Worm (Caenorhabditis elegans) whole organism, L4 larva: ENCODE data around the gene smc-5.
A peak's percentile ranks its signal among the peaks of the same experiment; 100 is the strongest.

ENCODE experiments used
- F44E2.7 ChIP-seq: fragments of 200-800 bp; sonication (Bioruptor generic); IDR thresholded peaks from 2 replicates; pipeline ENCODE4 v2.1.2; 2022; ENCODE audit warnings: missing genetic modification characterization, missing compliant biosample characterization
- Y5F2A.4 ChIP-seq: fragments of 200-800 bp; sonication (Bioruptor generic); optimal IDR thresholded peaks from 2 replicates; lab custom pipeline; 2018; ENCODE audit warnings: mild to moderate bottlenecking, missing genetic modification characterization, missing compliant biosample characterization
- ZK337.2 ChIP-seq: fragments of 200-800 bp; sonication (Bioruptor generic); IDR thresholded peaks from 2 replicates; pipeline ENCODE4 v1.3.6; 2022; ENCODE audit warnings: missing genetic modification reagents, missing genetic modification characterization, missing compliant biosample characterization
- aha-1 ChIP-seq: fragments of 150-350 bp; peaks from one replicate; lab custom pipeline; 2014; ENCODE audit warnings: missing biosample characterization, missing genetic modification characterization
- aly-2 ChIP-seq: sonication (generic microtip); optimal IDR thresholded peaks from 2 replicates; lab custom pipeline; 2018; ENCODE audit warnings: missing biosample characterization, missing genetic modification characterization
- ceh-28 ChIP-seq: fragments of 150-350 bp; optimal IDR thresholded peaks from 2 replicates; lab custom pipeline; 2014; ENCODE audit warnings: missing biosample characterization, missing genetic modification reagents, missing genetic modification characterization
- ceh-62 ChIP-seq: sonication (generic microtip); optimal IDR thresholded peaks from 2 replicates; lab custom pipeline; 2017; ENCODE audit warnings: missing biosample characterization, missing genetic modification characterization
- ces-1 ChIP-seq: fragments of 150-350 bp; sonication (generic microtip); optimal IDR thresholded peaks from 4 replicates; lab custom pipeline; 2014; ENCODE audit warnings: missing biosample characterization, missing genetic modification reagents, missing genetic modification characterization
- daf-16 ChIP-seq, 3 experiments: sonication (generic microtip); optimal IDR thresholded peaks; 2 replicates each; lab custom pipeline; 2016 to 2017; ENCODE audit warnings: missing genetic modification characterization in 3 of 3, missing genetic modification reagents in 3 of 3, mild to moderate bottlenecking in 2 of 3, missing compliant biosample characterization in 2 of 3, missing biosample characterization in 1 of 3, moderate library complexity in 1 of 3
- dmd-6 ChIP-seq: fragments of 200-800 bp; sonication (Bioruptor generic); IDR thresholded peaks from 2 replicates; pipeline ENCODE4 v1.3.6; 2022; ENCODE audit warnings: missing genetic modification reagents, missing genetic modification characterization, missing compliant biosample characterization
- dmd-9 ChIP-seq: fragments of 200-800 bp; sonication (Bioruptor generic); IDR thresholded peaks from 2 replicates; pipeline ENCODE4 v1.3.6; 2022; ENCODE audit warnings: missing genetic modification reagents, missing genetic modification characterization, missing compliant biosample characterization
- dpl-1 ChIP-seq: fragments of 150-350 bp; optimal IDR thresholded peaks from 2 replicates; lab custom pipeline; 2014; ENCODE audit warnings: missing biosample characterization, missing genetic modification reagents, missing genetic modification characterization
- duxl-1 ChIP-seq: sonication (generic microtip); optimal IDR thresholded peaks from 2 replicates; lab custom pipeline; 2016; ENCODE audit warnings: mild to moderate bottlenecking, missing genetic modification characterization, moderate library complexity, missing compliant biosample characterization; ENCODE audit not compliant: poor library complexity
- dve-1 ChIP-seq: sonication (generic microtip); optimal IDR thresholded peaks from 2 replicates; lab custom pipeline; 2017; ENCODE audit warnings: antibody characterized with exemption, mild to moderate bottlenecking, missing genetic modification characterization, missing compliant biosample characterization; ENCODE audit not compliant: insufficient read depth
- egl-27 ChIP-seq: sonication (generic microtip); optimal IDR thresholded peaks from 3 replicates; lab custom pipeline; 2017; ENCODE audit warnings: missing biosample characterization, missing genetic modification reagents, missing genetic modification characterization
- egl-43 ChIP-seq: fragments of 200-800 bp; sonication (Bioruptor generic); IDR thresholded peaks from 2 replicates; pipeline ENCODE4 v1.3.6; 2022; ENCODE audit warnings: missing genetic modification reagents, missing genetic modification characterization, missing compliant biosample characterization
- fos-1 ChIP-seq: fragments of 150-350 bp; optimal IDR thresholded peaks from 2 replicates; lab custom pipeline; 2014; ENCODE audit warnings: missing biosample characterization, missing genetic modification characterization
- hlh-11 ChIP-seq: fragments of 200-800 bp; sonication (Bioruptor generic); optimal IDR thresholded peaks from 2 replicates; lab custom pipeline; 2018; ENCODE audit warnings: mild to moderate bottlenecking, missing genetic modification characterization, missing compliant biosample characterization
- hlh-30 ChIP-seq: sonication (generic microtip); optimal IDR thresholded peaks from 2 replicates; lab custom pipeline; 2017; ENCODE audit warnings: antibody characterized with exemption, mild to moderate bottlenecking, missing genetic modification characterization, missing compliant biosample characterization; ENCODE audit not compliant: insufficient read depth
- jun-1 ChIP-seq: fragments of 150-350 bp; optimal IDR thresholded peaks from 2 replicates; lab custom pipeline; 2014; ENCODE audit warnings: missing biosample characterization, missing genetic modification reagents, missing genetic modification characterization
- lim-7 ChIP-seq: fragments of 200-800 bp; sonication (Bioruptor generic); IDR thresholded peaks from 2 replicates; pipeline ENCODE4 v1.3.6; 2022; ENCODE audit warnings: missing genetic modification characterization, missing compliant biosample characterization
- lin-29 ChIP-seq: fragments of 200-800 bp; sonication (Bioruptor generic); IDR thresholded peaks from 2 replicates; pipeline ENCODE4 v1.3.6; 2022; ENCODE audit warnings: missing genetic modification reagents, missing genetic modification characterization, missing compliant biosample characterization
- lin-38 ChIP-seq: fragments of 200-800 bp; sonication (Bioruptor generic); IDR thresholded peaks from 2 replicates; pipeline ENCODE4 v1.3.6; 2022; ENCODE audit warnings: missing genetic modification reagents, missing genetic modification characterization, missing compliant biosample characterization
- lsy-2 ChIP-seq, 2 experiments: fragments of 150-350 bp in 1 of 2; sonication (generic microtip) in 1 of 2; optimal IDR thresholded peaks; 2 replicates each; lab custom pipeline; 2014 to 2017; ENCODE audit warnings: missing biosample characterization in 2 of 2, missing genetic modification characterization in 2 of 2
- mdt-29 ChIP-seq: fragments of 200-800 bp; sonication (Bioruptor generic); IDR thresholded peaks from 2 replicates; pipeline ENCODE4 v1.3.6; 2022; ENCODE audit warnings: missing genetic modification reagents, missing genetic modification characterization, missing compliant biosample characterization
- mes-2 ChIP-seq: sonication (generic microtip); optimal IDR thresholded peaks from 2 replicates; lab custom pipeline; 2016; ENCODE audit warnings: missing genotype, mild to moderate bottlenecking, missing genetic modification characterization, missing compliant biosample characterization; ENCODE audit not compliant: poor library complexity, severe bottlenecking
- nhr-10 ChIP-seq: fragments of 150-350 bp; optimal IDR thresholded peaks from 2 replicates; lab custom pipeline; 2014; ENCODE audit warnings: missing biosample characterization, missing genetic modification characterization
- nhr-111 ChIP-seq: fragments of 200-800 bp; sonication (Bioruptor generic); optimal IDR thresholded peaks from 2 replicates; lab custom pipeline; 2018; ENCODE audit warnings: mild to moderate bottlenecking, missing genetic modification characterization, missing compliant biosample characterization
- nhr-25 ChIP-seq: sonication (generic microtip); optimal IDR thresholded peaks from 2 replicates; lab custom pipeline; 2017; ENCODE audit warnings: missing genetic modification characterization, mild to moderate bottlenecking, missing compliant biosample characterization, antibody characterized with exemption, moderate library complexity, borderline replicate concordance; ENCODE audit not compliant: insufficient read depth
- nhr-28 ChIP-seq: fragments of 150-350 bp; optimal IDR thresholded peaks from 2 replicates; lab custom pipeline; 2014; ENCODE audit warnings: missing biosample characterization, missing genetic modification characterization
- nhr-41 ChIP-seq: fragments of 200-800 bp; sonication (Bioruptor generic); IDR thresholded peaks from 2 replicates; pipeline ENCODE4 v1.3.6; 2022; ENCODE audit warnings: missing genetic modification reagents, missing genetic modification characterization, missing compliant biosample characterization
- nhr-42 ChIP-seq: fragments of 200-800 bp; sonication (Bioruptor generic); IDR thresholded peaks from 2 replicates; pipeline ENCODE4 v1.3.6; 2022; ENCODE audit warnings: missing genetic modification characterization, missing compliant biosample characterization
- pha-4 ChIP-seq, 2 experiments: fragments of 150-350 bp in 1 of 2; fragments of 200-800 bp in 1 of 2; sonication (Bioruptor generic) in 1 of 2; IDR thresholded peaks in 1 of 2; optimal IDR thresholded peaks in 1 of 2; 2 replicates each; pipeline versions ENCODE4 v1.3.6 to Lab custom; 2014 to 2022; ENCODE audit warnings: missing genetic modification characterization in 2 of 2, missing genetic modification reagents in 2 of 2, missing biosample characterization in 1 of 2, missing compliant biosample characterization in 1 of 2
- pqm-1 ChIP-seq: sonication (generic microtip); optimal IDR thresholded peaks from 2 replicates; lab custom pipeline; 2017; ENCODE audit warnings: missing biosample characterization, missing genetic modification characterization
- set-16 ChIP-seq: fragments of 200-800 bp; sonication (Bioruptor generic); IDR thresholded peaks from 2 replicates; pipeline ENCODE4 v1.3.6; 2022; ENCODE audit warnings: missing genetic modification reagents, missing genetic modification characterization, missing compliant biosample characterization
- skn-1 ChIP-seq: fragments of 150-350 bp; optimal IDR thresholded peaks from 2 replicates; lab custom pipeline; 2014; ENCODE audit warnings: missing biosample characterization, missing genetic modification characterization
- snpc-1.2 ChIP-seq: fragments of 200-800 bp; sonication (Bioruptor generic); IDR thresholded peaks from 2 replicates; pipeline ENCODE4 v1.3.6; 2022; ENCODE audit warnings: missing genetic modification reagents, missing genetic modification characterization, missing compliant biosample characterization
- snpc-4 ChIP-seq: fragments of 150-350 bp; optimal IDR thresholded peaks from 2 replicates; lab custom pipeline; 2014; ENCODE audit warnings: missing biosample characterization, missing genetic modification characterization
- spr-3 ChIP-seq: fragments of 200-800 bp; sonication (Bioruptor generic); optimal IDR thresholded peaks from 2 replicates; lab custom pipeline; 2018; ENCODE audit warnings: mild to moderate bottlenecking, missing genetic modification characterization, missing compliant biosample characterization
- tag-97 ChIP-seq: fragments of 200-800 bp; sonication (Bioruptor generic); IDR thresholded peaks from 2 replicates; pipeline ENCODE4 v1.3.6; 2022; ENCODE audit warnings: missing genetic modification characterization, missing compliant biosample characterization
- unc-62 ChIP-seq, 3 experiments: fragments of 150-350 bp in 1 of 3; sonication (generic microtip); optimal IDR thresholded peaks in 2 of 3; peaks in 1 of 3; 1 replicate in 1 of 3; 2 replicates in 2 of 3; lab custom pipeline; 2014 to 2017; ENCODE audit warnings: missing biosample characterization in 3 of 3, missing genetic modification characterization in 3 of 3, missing genetic modification reagents in 3 of 3, missing genotype in 1 of 3
- zfp-2 ChIP-seq: sonication (generic microtip); optimal IDR thresholded peaks from 2 replicates; lab custom pipeline; 2016; ENCODE audit warnings: mild to moderate bottlenecking, missing genetic modification characterization, missing compliant biosample characterization
- zfp-3 ChIP-seq: fragments of 200-800 bp; sonication (Bioruptor generic); conservative IDR thresholded peaks from 2 replicates; pipeline ENCODE4 v1.3.6; 2022; ENCODE audit warnings: missing genetic modification reagents, missing genetic modification characterization, missing compliant biosample characterization
- zip-11 ChIP-seq: fragments of 200-800 bp; sonication (Bioruptor generic); IDR thresholded peaks from 2 replicates; pipeline ENCODE4 v1.3.6; 2022; ENCODE audit warnings: missing genetic modification characterization, missing compliant biosample characterization
- ztf-11 ChIP-seq: fragments of 150-350 bp; optimal IDR thresholded peaks from 2 replicates; lab custom pipeline; 2014; ENCODE audit warnings: missing biosample characterization, missing genetic modification characterization

The smc-5 gene

ce11 chrII:5084225-5084624, 22.3 kb downstream of the smc-5 start (continued):
- TF ChIP-seq dmd-6 (GFP tag; lab: Robert Waterston, UW) = peak; percentile 25; the same call in 1 of the 2 replicates

ce11 chrII:5085450-5085849, 23.5 kb downstream of the smc-5 start, which contains the start of gene txt-9:
txt-9 (plus strand) TSS chrII:5085785.
- TF ChIP-seq ztf-11 (tag; lab: Kevin White, UChicago) (no peak), dve-1 (tag; lab: Kevin White, UChicago) (no peak), egl-43 (GFP tag; lab: Robert Waterston, UW) (no peak), hlh-30 (tag; lab: Kevin White, UChicago) (peak; percentile 17), nhr-28 (tag; lab: Kevin White, UChicago) (peak; percentile 38), hlh-11 (no peak), daf-16 (GFP tag; optimal IDR thresholded peaks at IDR 0.05; lab: Kevin White, UChicago) (no peak), daf-16 (tag; optimal IDR thresholded peaks at IDR 0.05; lab: Kevin White, UChicago) (peak; percentile 1), unc-62 (GFP tag; optimal IDR thresholded peaks at IDR 0.05 in 1 of 2; lab: Kevin White, UChicago) (peak in 1 of 2 experiments; percentile 77), unc-62 (tag; optimal IDR thresholded peaks at IDR 0.05; lab: Kevin White, UChicago) (no peak), aha-1 (peak; percentile 92), pha-4 (GFP tag; IDR thresholded peaks at IDR 0.05; lab: Robert Waterston, UW) (no peak), pha-4 (tag; optimal IDR thresholded peaks at IDR 0.05; lab: Kevin White, UChicago) (no peak), lim-7 (no peak), skn-1 (no peak), zfp-2 (tag; lab: Kevin White, UChicago) (no peak), duxl-1 (tag; lab: Kevin White, UChicago) (no peak), ZK337.2 (GFP tag; lab: Robert Waterston, UW) (no peak), dpl-1 (GFP tag; lab: Kevin White, UChicago) (no peak)

- TF ChIP-seq nhr-28 (tag; lab: Kevin White, UChicago) = peak; percentile 15
- TF ChIP-seq lin-38 (GFP tag; lab: Robert Waterston, UW) = no peak
- no peak for TF ChIP-seq nhr-42
- no peak for TF ChIP-seq nhr-41 (GFP tag; lab: Robert Waterston, UW)
- no peak for TF ChIP-seq fos-1 (tag; lab: Kevin White, UChicago)
- TF ChIP-seq aly-2 = no peak
- TF ChIP-seq egl-27 (tag; lab: Kevin White, UChicago) = no peak
- no peak for TF ChIP-seq pha-4 (GFP tag; IDR thresholded peaks at IDR 0.05; lab: Robert Waterston, UW)
- no peak for TF ChIP-seq pha-4 (tag; optimal IDR thresholded peaks at IDR 0.05; lab: Kevin White, UChicago)
- TF ChIP-seq dmd-9 = no peak
- TF ChIP-seq nhr-25 (tag; lab: Kevin White, UChicago) = no peak
- no peak for TF ChIP-seq snpc-4
- no peak for TF ChIP-seq ces-1 (GFP tag; lab: Kevin White, UChicago)
- TF ChIP-seq lin-29 (GFP tag; lab: Robert Waterston, UW) = no peak
- TF ChIP-seq dve-1 (tag; lab: Kevin White, UChicago) = peak; percentile 33
- TF ChIP-seq F44E2.7 (GFP tag; lab: Robert Waterston, UW) = no peak
- no peak for TF ChIP-seq Y5F2A.4 (GFP tag; lab: Kevin White, UChicago)
- TF ChIP-seq nhr-10 (tag; lab: Kevin White, UChicago) = no peak
- no peak for TF ChIP-seq jun-1 (tag; lab: Kevin White, UChicago)
- no peak for TF ChIP-seq dpl-1 (GFP tag; lab: Kevin White, UChicago)
- no peak for TF ChIP-seq daf-16 (GFP tag; optimal IDR thresholded peaks at IDR 0.05; lab: Kevin White, UChicago)
- peak; percentile 39 for TF ChIP-seq daf-16 (tag; optimal IDR thresholded peaks at IDR 0.05; lab: Kevin White, UChicago)
- TF ChIP-seq ceh-28 (tag; lab: Kevin White, UChicago) = no peak
- TF ChIP-seq mdt-29 (GFP tag; lab: Robert Waterston, UW) = no peak
- TF ChIP-seq nhr-111 = no peak
- TF ChIP-seq pqm-1 (tag; lab: Kevin White, UChicago) = peak; percentile 19
- TF ChIP-seq zip-11 = no peak
- TF ChIP-seq zfp-3 (GFP tag; lab: Robert Waterston, UW) = no peak
- no peak for TF ChIP-seq spr-3 (GFP tag; lab: Kevin White, UChicago)
- no peak for TF ChIP-seq snpc-1.2 (GFP tag; lab: Robert Waterston, UW)
- TF ChIP-seq mes-2 = peak; percentile 25
- no peak for TF ChIP-seq tag-97 (GFP tag; lab: Robert Waterston, UW)
- TF ChIP-seq lsy-2 (tag; optimal IDR thresholded peaks at IDR 0.05; lab: Kevin White, UChicago) = no peak
- no peak for TF ChIP-seq set-16
- TF ChIP-seq ceh-62 (tag; lab: Kevin White, UChicago) = no peak
These were observed 24.2 kb downstream of the smc-5 start for ce11 chrII:5086143-5086542.
